Worm (Caenorhabditis elegans) whole organism, early embryonic: ENCODE results near the gene irld-9.
"Not testable (repeated sequence)": the region's sequence is repeated elsewhere in the genome, so short reads cannot be mapped to it uniquely, and the experiment has no call there.

Source experiments
- B0310.2 ChIP-seq: sonication (generic microtip); optimal IDR thresholded peaks from 2 replicates; lab custom pipeline; 2016; ENCODE audit warnings: mild to moderate bottlenecking, missing genetic modification characterization, missing compliant biosample characterization
- F13C5.2 ChIP-seq: sonication (generic microtip); optimal IDR thresholded peaks from 2 replicates; lab custom pipeline; 2017; ENCODE audit warnings: mild to moderate bottlenecking, missing genetic modification characterization, inconsistent platforms, missing compliant biosample characterization
- aly-1 ChIP-seq: sonication (generic microtip); optimal IDR thresholded peaks from 2 replicates; lab custom pipeline; 2016; ENCODE audit warnings: missing genetic modification characterization, missing compliant biosample characterization
- ama-1 ChIP-seq: fragments of 150-350 bp; optimal IDR thresholded peaks from 2 replicates; lab custom pipeline; 2014
- ceh-13 ChIP-seq: fragments of 200-800 bp; sonication (Bioruptor generic); optimal IDR thresholded peaks from 2 replicates; lab custom pipeline; 2018; ENCODE audit warnings: mild to moderate bottlenecking, missing genetic modification characterization, missing compliant biosample characterization
- ceh-36 ChIP-seq: sonication (generic microtip); optimal IDR thresholded peaks from 2 replicates; lab custom pipeline; 2016; ENCODE audit warnings: missing genetic modification characterization, inconsistent platforms, missing compliant biosample characterization
- ets-7 ChIP-seq: sonication (generic microtip); optimal IDR thresholded peaks from 2 replicates; lab custom pipeline; 2016; ENCODE audit warnings: missing genotype, missing genetic modification characterization, missing compliant biosample characterization
- flt-1 ChIP-seq: fragments of 200-800 bp; sonication (Bioruptor generic); IDR thresholded peaks from 2 replicates; pipeline ENCODE4 v1.3.6; 2022; ENCODE audit warnings: missing genetic modification characterization, missing compliant biosample characterization
- hmbx-1 ChIP-seq: sonication (generic microtip); optimal IDR thresholded peaks from 2 replicates; lab custom pipeline; 2016; ENCODE audit warnings: mild to moderate bottlenecking, missing genetic modification characterization, missing compliant biosample characterization
- hmg-4 ChIP-seq: fragments of 200-800 bp; sonication (Bioruptor generic); optimal IDR thresholded peaks from 2 replicates; lab custom pipeline; 2018; ENCODE audit warnings: mild to moderate bottlenecking, missing genetic modification characterization, missing compliant biosample characterization
- hnd-1 ChIP-seq: sonication (generic microtip); optimal IDR thresholded peaks from 2 replicates; lab custom pipeline; 2016; ENCODE audit warnings: missing genetic modification characterization, missing compliant biosample characterization
- pes-1 ChIP-seq: fragments of 200-800 bp; sonication (Bioruptor generic); IDR thresholded peaks from 2 replicates; pipeline ENCODE4 v1.3.6; 2022; ENCODE audit warnings: missing genetic modification reagents, missing genetic modification characterization, missing compliant biosample characterization
- scrt-1 ChIP-seq: fragments of 200-800 bp; sonication (Bioruptor generic); IDR thresholded peaks from 2 replicates; pipeline ENCODE4 v1.3.6; 2022; ENCODE audit warnings: missing genetic modification characterization, missing compliant biosample characterization
- sea-1 ChIP-seq: fragments of 200-800 bp; sonication (Bioruptor generic); conservative IDR thresholded peaks from 2 replicates; pipeline ENCODE4 v1.3.6; 2022; ENCODE audit warnings: missing genetic modification characterization, missing compliant biosample characterization
- tbx-11 ChIP-seq: fragments of 200-800 bp; sonication (Bioruptor generic); IDR thresholded peaks from 2 replicates; pipeline ENCODE4 v1.3.6; 2022; ENCODE audit warnings: missing genetic modification characterization, missing compliant biosample characterization
- tbx-37 ChIP-seq: fragments of 200-800 bp; sonication (Bioruptor generic); conservative IDR thresholded peaks from 2 replicates; pipeline ENCODE4 v1.3.6; 2022; ENCODE audit warnings: missing genetic modification reagents, missing genetic modification characterization, missing compliant biosample characterization
- tra-4 ChIP-seq: sonication (generic microtip); optimal IDR thresholded peaks from 2 replicates; lab custom pipeline; 2017; ENCODE audit warnings: missing genetic modification characterization, missing compliant biosample characterization

Gene irld-9

DNA sequence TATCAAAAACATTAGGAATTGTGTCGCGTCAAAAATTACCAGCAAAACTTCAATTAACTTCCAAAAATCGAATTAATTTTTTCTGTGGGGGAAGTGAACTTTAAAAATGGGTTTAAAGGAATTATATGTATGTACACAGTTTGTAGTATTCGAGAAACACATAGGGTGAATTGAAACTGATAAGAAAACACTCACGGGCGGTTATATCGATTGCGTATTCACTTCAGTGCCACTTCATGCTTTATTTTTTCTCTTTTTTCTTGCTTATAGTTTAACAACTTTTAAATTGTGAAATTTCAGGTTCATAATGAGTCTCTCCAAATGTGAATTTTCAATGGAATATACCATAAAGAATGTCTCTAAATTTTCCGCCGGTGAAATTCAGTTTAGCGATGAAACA lies 32.6 kb upstream of the irld-9 start, which contains the start of gene math-26:
math-26 (plus strand) TSS at position 301 of the 400 bp plus-strand sequence.
- not testable (repeated sequence) for TF ChIP-seq hmg-4 (GFP tag; lab: Kevin White, UChicago); tbx-37 (GFP tag; lab: Robert Waterston, UW); B0310.2

DNA sequence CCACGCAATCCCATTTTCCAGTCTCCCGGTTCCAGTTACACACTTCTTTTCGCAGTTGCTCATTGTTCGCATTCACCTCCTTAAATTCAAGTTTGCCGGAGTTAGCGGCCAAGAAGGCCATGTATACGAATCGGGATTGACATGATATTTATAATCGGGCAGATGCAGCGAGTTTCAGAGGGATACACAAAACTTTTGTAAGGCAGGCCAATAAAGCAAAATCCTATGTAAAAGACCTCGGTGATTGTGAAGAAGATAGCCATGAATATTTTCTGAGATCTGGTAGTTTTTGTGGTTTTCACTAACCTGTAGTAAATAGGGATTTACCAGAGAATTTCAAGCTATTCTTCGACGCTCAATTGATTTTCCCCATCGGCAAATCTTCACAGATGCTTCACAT lies 28.0 kb upstream of the irld-9 start:
- TF ChIP-seq ceh-36 (tag; lab: Kevin White, UChicago) (no peak), hmg-4 (GFP tag; lab: Kevin White, UChicago) (no peak), ets-7 (tag; lab: Kevin White, UChicago) (no peak), F13C5.2 (no peak), scrt-1 (GFP tag; lab: Robert Waterston, UW) (no peak), hnd-1 (tag; lab: Kevin White, UChicago) (no peak), ceh-13 (GFP tag; lab: Kevin White, UChicago) (no peak), aly-1 (tag; lab: Kevin White, UChicago) (no peak), tra-4 (tag; lab: Kevin White, UChicago) (no peak), tbx-11 (GFP tag; lab: Robert Waterston, UW) (no peak), hmbx-1 (no peak), ama-1 (lab: Kevin White, UChicago) (no peak), sea-1 (GFP tag; lab: Robert Waterston, UW) (no peak), flt-1 (no peak), B0310.2 (no peak)

- TF ChIP-seq hmg-4 (GFP tag; lab: Kevin White, UChicago) (no peak), scrt-1 (GFP tag; lab: Robert Waterston, UW) (no peak), ceh-13 (GFP tag; lab: Kevin White, UChicago) (no peak), ama-1 (lab: Kevin White, UChicago) (no peak), pes-1 (GFP tag; lab: Robert Waterston, UW) (no peak), aly-1 (tag; lab: Kevin White, UChicago) (no peak), tra-4 (tag; lab: Kevin White, UChicago) (no peak), B0310.2 (no peak), flt-1 (no peak), F13C5.2 (no peak), ceh-36 (tag; lab: Kevin White, UChicago) (no peak), ets-7 (tag; lab: Kevin White, UChicago) (no peak), sea-1 (GFP tag; lab: Robert Waterston, UW) (no peak)
Observed at ce11 chrII:1763072-1763471, 24.3 kb upstream of the irld-9 start, which contains the start of gene math-28. Gene math-28 (plus strand): TSS chrII:1763372.

DNA sequence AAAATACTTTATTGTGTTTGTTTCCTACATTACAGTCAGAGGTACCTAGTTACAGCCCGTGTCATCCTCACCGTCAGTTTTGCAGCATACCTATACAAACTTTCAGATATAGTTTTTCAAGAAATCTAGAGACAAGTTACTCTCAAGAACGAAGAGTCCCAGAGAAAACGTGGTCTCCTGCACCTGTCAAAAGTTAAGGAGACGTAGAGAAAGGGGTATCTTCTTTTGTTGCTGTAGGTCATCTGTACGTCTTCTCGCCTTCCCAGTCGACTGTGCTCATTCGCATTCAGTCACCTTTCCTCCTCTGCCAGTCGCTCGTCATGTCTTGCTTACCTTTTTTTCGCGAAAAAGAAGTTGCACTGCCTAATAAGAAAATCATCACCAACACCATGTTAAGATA lies 22.8 kb upstream of the irld-9 start, which contains the start of gene F36H5.4:
F36H5.4 (plus strand) TSS at position 301 of the 400 bp plus-strand sequence.
- TF ChIP-seq pes-1 (GFP tag; lab: Robert Waterston, UW) (no peak), aly-1 (tag; lab: Kevin White, UChicago) (no peak), hnd-1 (tag; lab: Kevin White, UChicago) (no peak), hmbx-1 (no peak), ama-1 (lab: Kevin White, UChicago) (no peak)

DNA sequence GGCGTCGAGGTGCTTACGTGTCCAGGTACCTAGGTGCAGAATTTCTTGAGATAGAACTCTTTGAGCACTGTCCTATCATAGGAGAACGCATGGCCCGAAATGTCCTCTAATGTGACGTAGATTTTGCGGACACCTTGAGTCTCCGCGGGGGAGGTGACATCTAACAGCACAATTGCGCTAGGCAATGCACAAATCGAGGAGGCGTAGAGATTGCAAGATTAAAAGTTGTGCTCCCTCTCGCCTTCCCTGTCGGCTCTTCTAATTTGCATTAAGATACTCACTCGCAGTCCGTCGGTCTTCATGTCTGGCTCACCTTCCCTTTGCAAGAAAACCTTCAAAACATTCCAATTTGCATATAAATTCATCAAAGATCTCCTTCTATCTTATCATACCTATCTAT lies 20.9 kb upstream of the irld-9 start, which contains the start of gene F36H5.18:
F36H5.18 (plus strand) TSS at position 301 of the 400 bp plus-strand sequence.
- no peak for TF ChIP-seq B0310.2
- TF ChIP-seq flt-1: no peak
- no peak for TF ChIP-seq hnd-1 (tag; lab: Kevin White, UChicago)
- TF ChIP-seq ceh-36 (tag; lab: Kevin White, UChicago): no peak
- no peak for TF ChIP-seq aly-1 (tag; lab: Kevin White, UChicago)
- TF ChIP-seq hmbx-1: no peak
- no peak for TF ChIP-seq ama-1 (lab: Kevin White, UChicago)
- TF ChIP-seq sea-1 (GFP tag; lab: Robert Waterston, UW): no peak
- no peak for TF ChIP-seq ets-7 (tag; lab: Kevin White, UChicago)
- TF ChIP-seq scrt-1 (GFP tag; lab: Robert Waterston, UW): no peak
- no peak for TF ChIP-seq F13C5.2
- TF ChIP-seq pes-1 (GFP tag; lab: Robert Waterston, UW): no peak
- no peak for TF ChIP-seq tra-4 (tag; lab: Kevin White, UChicago)
- TF ChIP-seq tbx-11 (GFP tag; lab: Robert Waterston, UW): no peak

ce11 chrII:1757033-1757432 lies 18.3 kb upstream of the irld-9 start, which contains the start of gene F36H5.10:
Gene F36H5.10 (plus strand): TSS chrII:1757333.
- TF ChIP-seq sea-1 (GFP tag; lab: Robert Waterston, UW) (no peak), pes-1 (GFP tag; lab: Robert Waterston, UW) (no peak), tra-4 (tag; lab: Kevin White, UChicago) (no peak), ets-7 (tag; lab: Kevin White, UChicago) (no peak), tbx-37 (GFP tag; lab: Robert Waterston, UW) (no peak), ceh-13 (GFP tag; lab: Kevin White, UChicago) (no peak), flt-1 (no peak), B0310.2 (no peak), hnd-1 (tag; lab: Kevin White, UChicago) (no peak), aly-1 (tag; lab: Kevin White, UChicago) (no peak), hmbx-1 (no peak), ama-1 (lab: Kevin White, UChicago) (no peak), F13C5.2 (no peak), scrt-1 (GFP tag; lab: Robert Waterston, UW) (no peak), tbx-11 (GFP tag; lab: Robert Waterston, UW) (no peak), hmg-4 (GFP tag; lab: Kevin White, UChicago) (no peak), ceh-36 (tag; lab: Kevin White, UChicago) (no peak)

- TF ChIP-seq F13C5.2 (no peak), ama-1 (lab: Kevin White, UChicago) (no peak), flt-1 (no peak)
Observed at ce11 chrII:1756582-1756981, 17.8 kb upstream of the irld-9 start, which contains the start of gene fbxb-53. Gene fbxb-53 (plus strand): TSS chrII:1756882.
